Fruit fly (Drosophila melanogaster) whole organism, prepupa: ENCODE results near the gene CG7551.

Experiments
- Blimp-1 ChIP-seq: fragments of 200-800 bp; sonication (Bioruptor generic); optimal IDR thresholded peaks from 3 replicates; lab custom pipeline; 2017; ENCODE audit warnings: missing biosample characterization, missing genetic modification characterization, mild to moderate bottlenecking, moderate library complexity, missing genetic modification reagents
- CG10631 ChIP-seq: fragments of 200-800 bp; sonication (Bioruptor generic); optimal IDR thresholded peaks from 2 replicates; lab custom pipeline; 2016; ENCODE audit warnings: missing biosample characterization, missing genetic modification characterization
- CG11294 ChIP-seq: fragments of 200-800 bp; sonication (Bioruptor generic); IDR thresholded peaks from 2 replicates; pipeline ENCODE4 v1.3.6; 2022; ENCODE audit warnings: missing biosample characterization, missing genetic modification characterization
- CG11902 ChIP-seq: fragments of 200-800 bp; sonication (Bioruptor generic); optimal IDR thresholded peaks from 3 replicates; lab custom pipeline; 2016; ENCODE audit warnings: missing biosample characterization, missing genetic modification characterization
- CG15336 ChIP-seq: fragments of 200-800 bp; sonication (Bioruptor generic); IDR thresholded peaks from 2 replicates; pipeline ENCODE4 v1.3.6; 2022; ENCODE audit warnings: missing biosample characterization, missing genetic modification characterization
- CG1621 ChIP-seq: fragments of 200-800 bp; sonication (Bioruptor generic); optimal IDR thresholded peaks from 3 replicates; lab custom pipeline; 2018; ENCODE audit warnings: missing biosample characterization, mild to moderate bottlenecking, missing genetic modification characterization
- CG16779 ChIP-seq: fragments of 200-800 bp; sonication (Bioruptor generic); optimal IDR thresholded peaks from 3 replicates; lab custom pipeline; 2017; ENCODE audit warnings: missing biosample characterization, mild to moderate bottlenecking, missing genetic modification characterization
- CG3032 ChIP-seq: fragments of 200-800 bp; optimal IDR thresholded peaks from 2 replicates; lab custom pipeline; 2019; ENCODE audit warnings: missing biosample characterization, mild to moderate bottlenecking, missing genetic modification characterization, moderate library complexity
- CG31627 ChIP-seq: fragments of 200-800 bp; sonication (Bioruptor generic); optimal IDR thresholded peaks from 3 replicates; lab custom pipeline; 2016; ENCODE audit warnings: missing biosample characterization, missing genetic modification characterization
- CG34406 ChIP-seq: fragments of 200-800 bp; sonication (Bioruptor generic); optimal IDR thresholded peaks from 3 replicates; lab custom pipeline; 2016; ENCODE audit warnings: missing biosample characterization, missing genetic modification characterization
- CG4318 ChIP-seq: fragments of 200-800 bp; sonication (Bioruptor generic); optimal IDR thresholded peaks from 3 replicates; lab custom pipeline; 2017; ENCODE audit warnings: missing biosample characterization, mild to moderate bottlenecking, missing genetic modification characterization
- CG6163 ChIP-seq: fragments of 200-800 bp; sonication (Bioruptor generic); IDR thresholded peaks from 3 replicates; pipeline ENCODE4 v1.3.6; 2022; ENCODE audit warnings: missing biosample characterization, missing genetic modification characterization
- CG6276 ChIP-seq: fragments of 200-800 bp; sonication (Bioruptor generic); optimal IDR thresholded peaks from 2 replicates; lab custom pipeline; 2017; ENCODE audit warnings: missing biosample characterization, mild to moderate bottlenecking, missing genetic modification characterization
- CG6792 ChIP-seq: fragments of 200-800 bp; sonication (Bioruptor generic); optimal IDR thresholded peaks from 3 replicates; lab custom pipeline; 2016; ENCODE audit warnings: missing biosample characterization, missing genetic modification characterization
- CG6808 ChIP-seq: fragments of 200-800 bp; sonication (Bioruptor generic); optimal IDR thresholded peaks from 3 replicates; lab custom pipeline; 2017; ENCODE audit warnings: missing biosample characterization, missing genetic modification characterization, mild to moderate bottlenecking, moderate library complexity, missing genetic modification reagents
- CG6854 ChIP-seq: fragments of 200-800 bp; sonication (Bioruptor generic); optimal IDR thresholded peaks from 2 replicates; lab custom pipeline; 2017; ENCODE audit warnings: missing biosample characterization, mild to moderate bottlenecking, missing genetic modification characterization
- CG7368 ChIP-seq: fragments of 200-800 bp; sonication (Bioruptor generic); optimal IDR thresholded peaks from 3 replicates; lab custom pipeline; 2016; ENCODE audit warnings: missing biosample characterization, missing genetic modification characterization
- CG8119 ChIP-seq: fragments of 200-800 bp; sonication (Bioruptor generic); IDR thresholded peaks from 3 replicates; pipeline ENCODE4 v1.3.6; 2022; ENCODE audit warnings: missing biosample characterization, missing genetic modification characterization
- CG8632 ChIP-seq: fragments of 200-800 bp; sonication (Bioruptor generic); optimal IDR thresholded peaks from 3 replicates; lab custom pipeline; 2016; ENCODE audit warnings: missing biosample characterization, missing genetic modification characterization
- CG9139 ChIP-seq: fragments of 200-800 bp; sonication (Bioruptor generic); optimal IDR thresholded peaks from 3 replicates; lab custom pipeline; 2017; ENCODE audit warnings: missing biosample characterization, mild to moderate bottlenecking, missing genetic modification characterization
- Eip75B ChIP-seq: fragments of 200-800 bp; sonication (Bioruptor generic); optimal IDR thresholded peaks from 3 replicates; lab custom pipeline; 2016; ENCODE audit warnings: missing biosample characterization, missing genetic modification characterization
- Eip78C ChIP-seq: fragments of 200-800 bp; sonication (Bioruptor generic); peaks from one replicate; lab custom pipeline; 2016; ENCODE audit warnings: missing biosample characterization, missing genetic modification characterization
- Ets21C ChIP-seq: fragments of 200-800 bp; sonication (Bioruptor generic); optimal IDR thresholded peaks from 3 replicates; lab custom pipeline; 2016; ENCODE audit warnings: missing biosample characterization, missing genetic modification characterization
- Ets96B ChIP-seq: fragments of 200-800 bp; optimal IDR thresholded peaks from 2 replicates; lab custom pipeline; 2019; ENCODE audit warnings: missing biosample characterization, mild to moderate bottlenecking, missing genetic modification characterization, moderate library complexity
- Hr4 ChIP-seq: fragments of 200-800 bp; sonication (Bioruptor generic); optimal IDR thresholded peaks from 3 replicates; lab custom pipeline; 2016; ENCODE audit warnings: missing biosample characterization, missing genetic modification characterization
- Lpt ChIP-seq: fragments of 200-800 bp; sonication (Bioruptor generic); optimal IDR thresholded peaks from 3 replicates; lab custom pipeline; 2016; ENCODE audit warnings: missing biosample characterization, missing genetic modification characterization
- Met ChIP-seq: fragments of 200-800 bp; sonication (Bioruptor generic); optimal IDR thresholded peaks from 3 replicates; lab custom pipeline; 2016; ENCODE audit warnings: missing biosample characterization, missing genetic modification characterization
- Smox ChIP-seq: fragments of 200-800 bp; sonication (Bioruptor generic); optimal IDR thresholded peaks from 3 replicates; lab custom pipeline; 2016; ENCODE audit warnings: missing biosample characterization, missing genetic modification characterization
- Sox14 ChIP-seq: fragments of 200-800 bp; sonication (Bioruptor generic); optimal IDR thresholded peaks from 3 replicates; lab custom pipeline; 2016; ENCODE audit warnings: missing biosample characterization, missing genetic modification characterization
- Sox15 ChIP-seq: fragments of 200-800 bp; sonication (Bioruptor generic); optimal IDR thresholded peaks from 3 replicates; lab custom pipeline; 2016; ENCODE audit warnings: missing biosample characterization, missing genetic modification characterization
- achi ChIP-seq: fragments of 200-800 bp; sonication (Bioruptor generic); optimal IDR thresholded peaks from 3 replicates; lab custom pipeline; 2016; ENCODE audit warnings: missing biosample characterization, missing genetic modification characterization
- acj6 ChIP-seq: fragments of 200-800 bp; sonication (Bioruptor generic); optimal IDR thresholded peaks from 3 replicates; lab custom pipeline; 2016; ENCODE audit warnings: missing biosample characterization, missing genetic modification characterization
- dac ChIP-seq: fragments of 200-800 bp; sonication (Bioruptor generic); optimal IDR thresholded peaks from 2 replicates; lab custom pipeline; 2017; ENCODE audit warnings: missing biosample characterization, mild to moderate bottlenecking, missing genetic modification characterization
- dsx ChIP-seq: fragments of 200-800 bp; optimal IDR thresholded peaks from 3 replicates; lab custom pipeline; 2019; ENCODE audit warnings: missing biosample characterization, mild to moderate bottlenecking, missing genetic modification characterization, moderate library complexity; ENCODE audit not compliant: poor library complexity, severe bottlenecking
- esn ChIP-seq: fragments of 200-800 bp; sonication (Bioruptor generic); optimal IDR thresholded peaks from 2 replicates; lab custom pipeline; 2016; ENCODE audit warnings: missing biosample characterization, mild to moderate bottlenecking, missing genetic modification characterization, moderate library complexity
- fd59A ChIP-seq: fragments of 200-800 bp; sonication (Bioruptor generic); optimal IDR thresholded peaks from 2 replicates; lab custom pipeline; 2017; ENCODE audit warnings: missing biosample characterization, mild to moderate bottlenecking, missing genetic modification characterization, missing genetic modification reagents
- fd85E ChIP-seq: fragments of 200-800 bp; sonication (Bioruptor generic); optimal IDR thresholded peaks from 3 replicates; lab custom pipeline; 2016; ENCODE audit warnings: missing biosample characterization, missing genetic modification characterization
- fkh ChIP-seq: fragments of 200-800 bp; sonication (Bioruptor generic); optimal IDR thresholded peaks from 3 replicates; lab custom pipeline; 2017; ENCODE audit warnings: missing biosample characterization, mild to moderate bottlenecking, missing genetic modification characterization, moderate library complexity
- salr ChIP-seq, 2 experiments: fragments of 200-800 bp; sonication (Bioruptor generic); optimal IDR thresholded peaks; 3 replicates each; lab custom pipeline; 2016 to 2018; ENCODE audit warnings: missing biosample characterization in 2 of 2, missing genetic modification characterization in 2 of 2, mild to moderate bottlenecking in 1 of 2
- ss ChIP-seq, 2 experiments: fragments of 200-800 bp; sonication (Bioruptor generic); optimal IDR thresholded peaks; 2 replicates in 1 of 2; 3 replicates in 1 of 2; lab custom pipeline; 2017 to 2018; ENCODE audit warnings: mild to moderate bottlenecking in 2 of 2, missing biosample characterization in 2 of 2, missing genetic modification characterization in 2 of 2, moderate library complexity in 1 of 2
- svp ChIP-seq: fragments of 200-800 bp; sonication (Bioruptor generic); peaks from one replicate; lab custom pipeline; 2016; ENCODE audit warnings: missing biosample characterization, missing genetic modification characterization
- topi ChIP-seq: fragments of 200-800 bp; sonication (Bioruptor generic); optimal IDR thresholded peaks from 3 replicates; lab custom pipeline; 2016; ENCODE audit warnings: missing biosample characterization, missing genetic modification characterization
- vri ChIP-seq: fragments of 200-800 bp; sonication (Bioruptor generic); optimal IDR thresholded peaks from 3 replicates; lab custom pipeline; 2016; ENCODE audit warnings: missing biosample characterization, mild to moderate bottlenecking, missing genetic modification characterization

Gene CG7551

DNA sequence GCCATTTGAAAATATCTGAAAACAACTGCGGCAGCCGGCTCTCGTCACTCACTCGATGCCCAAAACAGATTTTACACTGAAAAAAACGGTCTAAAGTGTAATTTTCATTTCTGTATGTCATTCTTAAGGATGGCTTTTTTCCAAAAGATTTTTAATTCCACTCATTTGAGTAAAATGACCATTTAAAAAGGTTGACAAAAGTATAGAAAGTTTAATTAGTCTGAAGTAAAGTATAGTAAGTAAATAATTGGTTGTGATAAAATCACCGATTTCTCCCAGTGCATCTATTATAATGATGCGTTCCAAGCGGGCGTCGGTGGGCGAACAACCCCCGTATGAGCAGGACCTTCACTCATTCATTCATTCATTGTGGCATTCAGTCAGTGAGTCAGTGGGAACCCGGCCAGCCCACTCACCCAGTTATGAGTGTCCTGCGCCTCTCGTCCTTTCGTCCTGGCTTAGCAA lies 35.9 kb upstream of the CG7551 start (continued):
- peak; percentile 55 for TF ChIP-seq esn (GFP tag; lab: Kevin White, UChicago)
- no peak for TF ChIP-seq CG10631 (GFP tag; lab: Kevin White, UChicago)
- TF ChIP-seq topi: peak; percentile 38
- TF ChIP-seq Smox (GFP tag; lab: Kevin White, UChicago): peak; percentile 42
- TF ChIP-seq Sox14 (GFP tag; lab: Kevin White, UChicago): peak; percentile 3
- TF ChIP-seq fkh (GFP tag; lab: Kevin White, UChicago): peak; percentile 24
- TF ChIP-seq Ets96B: no peak
- peak; percentile 19 for TF ChIP-seq CG31627

DNA sequence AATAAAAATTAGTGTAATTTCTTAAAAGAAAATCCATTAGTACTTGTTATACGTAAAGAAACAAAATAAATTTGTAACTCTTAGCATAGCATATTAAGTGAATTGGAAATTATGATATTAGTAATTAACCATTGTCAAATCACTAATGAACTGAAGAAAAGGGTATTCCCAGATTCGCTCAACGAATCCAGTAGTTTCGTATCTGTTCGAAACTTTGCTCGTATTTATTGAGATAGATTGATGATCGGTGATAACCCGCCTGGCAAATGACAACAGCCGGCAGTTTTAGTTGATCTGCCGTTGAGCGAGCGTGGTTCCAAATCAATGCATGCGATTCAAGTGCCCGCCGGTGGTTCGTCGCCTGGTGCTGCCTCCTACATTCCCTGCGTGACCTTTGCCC lies 33.4 kb upstream of the CG7551 start, which contains the start of gene CG7560:
Gene CG7560 (plus strand): TSS at position 301 of the 400 bp plus-strand sequence.
- TF ChIP-seq CG11294 (GFP tag; lab: Robert Waterston, UW) (no peak), fd59A (GFP tag; lab: Kevin White, UChicago) (no peak), achi (no peak), Hr4 (GFP tag; lab: Kevin White, UChicago) (no peak), esn (GFP tag; lab: Kevin White, UChicago) (no peak), Ets96B (no peak), acj6 (GFP tag; lab: Kevin White, UChicago) (no peak), CG6163 (no peak), CG6808 (GFP tag; lab: Kevin White, UChicago) (no peak), Ets21C (GFP tag; lab: Kevin White, UChicago) (no peak), CG9139 (GFP tag; lab: Kevin White, UChicago) (no peak)

DNA sequence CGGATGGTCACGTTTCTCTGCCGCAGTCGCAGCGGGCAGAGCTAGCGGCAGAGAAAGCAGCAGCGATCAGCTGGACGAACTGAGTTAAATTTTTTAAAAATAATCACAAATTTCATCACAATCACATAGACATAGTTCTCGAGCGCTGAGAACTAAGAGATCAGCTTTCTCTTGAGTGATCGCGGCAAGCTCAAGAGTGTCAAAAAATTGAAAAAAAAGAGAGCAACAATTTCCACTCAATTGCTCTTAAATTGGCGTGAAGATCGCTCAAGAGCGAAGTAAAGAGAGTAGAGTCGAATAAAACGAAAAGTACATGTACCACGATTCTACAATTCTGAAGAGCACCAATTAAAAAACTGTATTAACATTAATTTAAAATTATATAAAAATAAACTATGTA lies 29.9 kb upstream of the CG7551 start:
- no peak for TF ChIP-seq CG3032 (tag; lab: Kevin White, UChicago)
- TF ChIP-seq CG8119 (GFP tag; lab: Robert Waterston, UW): 0 out of 3 replicates have a peak, but pooled peaks have one; percentile 18

DNA sequence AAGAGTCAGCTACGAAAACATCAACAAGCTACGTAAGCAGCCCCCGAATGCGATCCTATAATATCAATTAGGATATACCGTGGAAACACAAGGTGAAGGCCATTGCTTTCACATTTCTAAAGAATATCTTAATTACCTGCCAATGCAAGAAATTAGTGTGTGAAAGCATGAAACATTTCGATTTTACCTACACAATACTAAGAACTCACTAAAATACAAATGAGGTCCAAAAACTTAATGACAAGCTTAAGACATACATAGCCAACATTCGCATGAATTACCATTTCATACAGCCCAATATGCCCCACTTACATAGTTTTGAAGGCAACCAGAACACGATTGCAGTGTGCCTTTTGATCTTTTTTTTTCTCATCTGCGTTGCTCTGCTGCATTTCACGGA lies 28.6 kb upstream of the CG7551 start:
- peak; percentile 21 for TF ChIP-seq dsx
- TF ChIP-seq CG34406 (GFP tag; lab: Kevin White, UChicago): no peak
- TF ChIP-seq esn (GFP tag; lab: Kevin White, UChicago): peak; percentile 13
- no peak for TF ChIP-seq Met
- TF ChIP-seq CG11902 (GFP tag; lab: Kevin White, UChicago): no peak
- peak; percentile 2 for TF ChIP-seq CG16779 (tag; lab: Kevin White, UChicago)
- no peak for TF ChIP-seq vri
- TF ChIP-seq svp (GFP tag; lab: Kevin White, UChicago): peak; percentile 5
- peak; percentile 27 for TF ChIP-seq CG6808 (GFP tag; lab: Kevin White, UChicago)
- no peak for TF ChIP-seq fkh (GFP tag; lab: Kevin White, UChicago)
- TF ChIP-seq Hr4 (GFP tag; lab: Kevin White, UChicago): peak; percentile 66
- TF ChIP-seq Eip75B: peak; percentile 33
- TF ChIP-seq CG1621 (tag; lab: Kevin White, UChicago): peak; percentile 11
- no peak for TF ChIP-seq CG6792 (GFP tag; lab: Kevin White, UChicago)
- peak; percentile 31 for TF ChIP-seq acj6 (GFP tag; lab: Kevin White, UChicago)
- peak; percentile 78 for TF ChIP-seq CG15336 (GFP tag; lab: Robert Waterston, UW)
- TF ChIP-seq ss (GFP tag; optimal IDR thresholded peaks at IDR 0.05; lab: Kevin White, UChicago): peak in 1 of 2 experiments; percentile 8
- TF ChIP-seq Blimp-1 (GFP tag; lab: Kevin White, UChicago): no peak
- TF ChIP-seq CG6163: peak; percentile 33; the same call in 1 of the 3 replicates
- TF ChIP-seq CG3032 (tag; lab: Kevin White, UChicago): peak; percentile 46
- peak; percentile 48; the same call in 1 of the 2 replicates for TF ChIP-seq CG11294 (GFP tag; lab: Robert Waterston, UW)
- TF ChIP-seq CG4318 (GFP tag; lab: Kevin White, UChicago): peak; percentile 59
- no peak for TF ChIP-seq topi
- no peak for TF ChIP-seq CG6854 (GFP tag; lab: Kevin White, UChicago)
- TF ChIP-seq CG8632 (GFP tag; lab: Kevin White, UChicago): no peak
- TF ChIP-seq CG31627: no peak
- peak; percentile 53 for TF ChIP-seq Lpt (GFP tag; lab: Kevin White, UChicago)
- peak; percentile 31 to 74 for TF ChIP-seq salr (GFP tag; optimal IDR thresholded peaks at IDR 0.05; lab: Kevin White, UChicago)
- peak; percentile 52 for TF ChIP-seq fd59A (GFP tag; lab: Kevin White, UChicago)
- no peak for TF ChIP-seq Sox15 (GFP tag; lab: Kevin White, UChicago)
- peak; percentile 50 for TF ChIP-seq Ets96B
- TF ChIP-seq achi: peak; percentile 53
- no peak for TF ChIP-seq fd85E (GFP tag; lab: Kevin White, UChicago)
- peak; percentile 5 for TF ChIP-seq CG7368 (GFP tag; lab: Kevin White, UChicago)
- peak; percentile 52 for TF ChIP-seq dac (GFP tag; lab: Kevin White, UChicago)
- peak; percentile 36 for TF ChIP-seq Sox14 (GFP tag; lab: Kevin White, UChicago)
- peak; percentile 79 for TF ChIP-seq Eip78C (GFP tag; lab: Kevin White, UChicago)
- no peak for TF ChIP-seq CG6276
